Fruit fly (Drosophila melanogaster) whole organism, wandering third instar larva: ENCODE measurements around the gene CCAP-R.

Source experiments
- GATAd ChIP-seq: sonication (Bioruptor generic); optimal IDR thresholded peaks from 2 replicates; lab custom pipeline; 2016; ENCODE audit warnings: missing biosample characterization, missing genetic modification characterization
- Mio ChIP-seq: sonication (Bioruptor generic); optimal IDR thresholded peaks from 2 replicates; lab custom pipeline; 2016; ENCODE audit warnings: missing biosample characterization, missing genetic modification characterization
- N ChIP-seq: fragments of >200 bp; optimal IDR thresholded peaks from 2 replicates; lab custom pipeline; 2018; ENCODE audit warnings: missing biosample characterization, missing external identifiers, missing genetic modification characterization
- Rel ChIP-seq, 2 experiments: fragments of 200-800 bp; sonication (Bioruptor generic) in 1 of 2; optimal IDR thresholded peaks; 2 replicates in 1 of 2; 3 replicates in 1 of 2; lab custom pipeline; 2016 to 2019; ENCODE audit warnings: mild to moderate bottlenecking in 2 of 2, missing biosample characterization in 2 of 2, missing genetic modification characterization in 2 of 2, moderate library complexity in 1 of 2
- br ChIP-seq: fragments of 200-800 bp; sonication (Bioruptor generic); optimal IDR thresholded peaks from 2 replicates; lab custom pipeline; 2016; ENCODE audit warnings: missing biosample characterization, missing genetic modification characterization
- jim ChIP-seq: fragments of 175-275, 200-325 bp; sonication (Bioruptor generic); optimal IDR thresholded peaks from 2 replicates; lab custom pipeline; 2016; ENCODE audit warnings: missing biosample characterization, mild to moderate bottlenecking, missing genetic modification characterization
- lola ChIP-seq: fragments of >200 bp; optimal IDR thresholded peaks from 2 replicates; lab custom pipeline; 2017; ENCODE audit warnings: missing biosample characterization, missing genetic modification characterization
- pan ChIP-seq: fragments of >200 bp; optimal IDR thresholded peaks from 2 replicates; lab custom pipeline; 2017
- tai ChIP-seq: sonication (Bioruptor generic); optimal IDR thresholded peaks from 2 replicates; lab custom pipeline; 2016; ENCODE audit warnings: missing biosample characterization, missing genetic modification characterization

DNA sequence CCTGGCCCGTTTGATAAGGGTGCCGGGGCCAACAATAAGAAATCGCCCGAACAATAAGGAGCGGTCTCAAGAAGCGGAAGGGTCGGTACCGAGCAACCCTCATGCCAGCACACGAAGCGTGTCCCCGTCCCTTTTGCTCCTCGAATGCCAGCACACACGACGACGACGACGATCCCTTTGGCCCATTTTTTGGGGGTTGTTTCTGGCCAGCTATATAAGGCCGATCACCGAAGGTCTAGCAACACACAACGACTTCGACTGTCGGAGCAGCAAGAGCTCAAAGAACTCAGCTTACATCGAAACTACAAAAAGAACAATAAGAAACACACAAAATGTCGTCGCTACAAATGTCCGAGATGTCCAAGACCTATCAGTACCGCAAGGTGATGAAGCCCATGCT is 43.5 kb upstream of the CCAP-R start:
- no peak for TF ChIP-seq Mio (GFP tag; lab: Kevin White, UChicago)
- TF ChIP-seq br (GFP tag; lab: Kevin White, UChicago), result no peak
- TF ChIP-seq tai (GFP tag; lab: Kevin White, UChicago), result no peak
- no peak for TF ChIP-seq Rel (GFP tag; optimal IDR thresholded peaks at IDR 0.05; lab: Kevin White, UChicago)
- no peak for TF ChIP-seq Rel (tag; optimal IDR thresholded peaks at IDR 0.05; lab: Kevin White, UChicago)
- no peak for TF ChIP-seq pan (lab: Kevin White, UChicago)
- TF ChIP-seq jim (GFP tag; lab: Kevin White, UChicago), result no peak
- no peak for TF ChIP-seq GATAd (GFP tag; lab: Kevin White, UChicago)
- TF ChIP-seq N, result no peak
- no peak for TF ChIP-seq lola
